Fruit fly (Drosophila melanogaster): ENCODE measurements around the gene Brd.
A peak's percentile ranks its signal among the peaks of the same experiment; 100 is the strongest.

The Brd gene

dm6 chr3L:15007271-15007948 is 34.9 kb downstream of the Brd start:
- no peak for TF ChIP-seq br (GFP tag; optimal IDR thresholded peaks at IDR 0.05)
- peak; percentile 7 for TF ChIP-seq psq (GFP tag; optimal IDR thresholded peaks at IDR 0.05)
- TF ChIP-seq foxo (GFP tag; optimal IDR thresholded peaks at IDR 0.05) = no peak
- TF ChIP-seq Hr78 (GFP tag; optimal IDR thresholded peaks at IDR 0.05) = no peak
- no peak for TF ChIP-seq Mio (GFP tag; optimal IDR thresholded peaks at IDR 0.05)
- TF ChIP-seq HLH106 (tag; optimal IDR thresholded peaks at IDR 0.05) = peak; percentile 24
- TF ChIP-seq sv (GFP tag; optimal IDR thresholded peaks at IDR 0.05) = no peak
- no peak for TF ChIP-seq usp (GFP tag; optimal IDR thresholded peaks at IDR 0.05)
- no peak for TF ChIP-seq Sp1 (GFP tag; optimal IDR thresholded peaks at IDR 0.05)
- no peak for TF ChIP-seq dmrt93B (GFP tag; optimal IDR thresholded peaks at IDR 0.05)
- no peak for TF ChIP-seq Vsx2 (GFP tag; optimal IDR thresholded peaks at IDR 0.05; ENCODE audit: partially characterized antibody)

dm6 chr3L:15009681-15010080 is 37.2 kb downstream of the Brd start:
- TF ChIP-seq Myc (optimal IDR thresholded peaks at IDR 0.05) = no peak

- TF ChIP-seq OdsH (GFP tag; optimal IDR thresholded peaks at IDR 0.05) (no peak), br (GFP tag; optimal IDR thresholded peaks at IDR 0.05) (no peak)
Measured at dm6 chr3L:15010601-15011000, 38.1 kb downstream of the Brd start.

DNA sequence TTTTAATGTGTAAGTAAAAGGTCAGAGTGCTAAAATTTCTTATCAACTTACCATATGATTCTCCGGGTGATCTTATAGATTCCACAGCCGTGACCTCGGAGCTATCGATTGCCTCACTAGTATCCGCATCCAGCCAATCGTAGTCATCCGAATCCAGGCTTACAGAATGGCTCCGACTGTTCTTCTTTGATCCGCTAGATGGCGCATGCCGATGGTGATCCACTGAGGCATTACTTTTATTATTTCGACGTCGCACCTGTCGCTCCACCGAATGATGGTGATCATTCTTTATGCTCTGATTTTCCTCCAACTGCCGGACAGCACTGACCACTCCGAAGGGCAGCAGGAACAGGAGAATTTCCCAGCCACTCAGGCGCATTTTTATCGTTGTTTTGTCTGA is 38.7 kb downstream of the Brd start:
- TF ChIP-seq jim (GFP tag; optimal IDR thresholded peaks at IDR 0.05) (no peak), dsf (GFP tag; optimal IDR thresholded peaks at IDR 0.05; ENCODE audit: borderline replicate concordance) (no peak), CrebA (GFP tag; optimal IDR thresholded peaks at IDR 0.05; ENCODE audit: borderline replicate concordance) (no peak), Hr78 (GFP tag; optimal IDR thresholded peaks at IDR 0.05) (no peak), N (GFP tag; optimal IDR thresholded peaks at IDR 0.05) (no peak), psq (GFP tag; optimal IDR thresholded peaks at IDR 0.05) (no peak), CG32264 (GFP tag; optimal IDR thresholded peaks at IDR 0.05) (no peak), sv (GFP tag; optimal IDR thresholded peaks at IDR 0.05) (no peak)

DNA sequence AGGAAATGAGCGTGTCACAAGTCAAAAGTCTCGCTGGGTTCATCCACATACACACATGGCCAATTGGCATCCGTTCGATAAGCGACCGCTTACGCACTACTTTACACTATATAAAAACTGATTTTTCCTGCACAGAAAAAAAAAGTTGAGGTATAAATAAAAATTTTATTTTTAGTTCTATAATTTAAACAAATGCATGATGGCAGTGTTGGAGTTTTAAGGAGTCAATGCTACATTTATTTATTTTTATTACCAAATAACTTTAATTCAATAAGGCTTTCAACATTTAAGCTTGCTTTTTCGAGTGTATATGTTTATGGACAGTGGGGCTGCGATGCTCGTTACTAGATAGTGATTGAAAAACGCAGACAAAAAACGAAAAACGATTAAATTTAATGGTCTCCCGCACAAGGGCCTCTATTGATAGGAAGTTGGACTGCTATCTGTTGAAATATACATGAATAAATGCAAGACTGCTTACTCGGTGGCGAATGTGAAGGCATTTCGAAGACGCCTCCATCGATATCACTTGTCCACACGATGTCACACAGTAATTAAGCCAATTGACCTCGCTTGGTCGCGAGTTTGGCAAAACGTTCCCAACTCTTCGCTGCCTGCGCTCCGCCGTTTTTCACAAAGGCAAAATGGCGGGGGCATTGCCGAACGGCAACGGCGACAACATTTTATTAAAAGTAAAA is 39.3 kb downstream of the Brd start:
- TF ChIP-seq Myc (optimal IDR thresholded peaks at IDR 0.05) = no peak
- TF ChIP-seq sage (GFP tag; optimal IDR thresholded peaks at IDR 0.05) = no peak
- TF ChIP-seq br (GFP tag; optimal IDR thresholded peaks at IDR 0.05) = peak; percentile 21
- TF ChIP-seq Jra (GFP tag; optimal IDR thresholded peaks at IDR 0.05) = no peak
- TF ChIP-seq sv (GFP tag; optimal IDR thresholded peaks at IDR 0.05) = peak; percentile 0
- TF ChIP-seq dmrt93B (GFP tag; optimal IDR thresholded peaks at IDR 0.05) = no peak
- no peak for TF ChIP-seq Abd-B (GFP tag; optimal IDR thresholded peaks at IDR 0.05)
- TF ChIP-seq Hr78 (GFP tag; optimal IDR thresholded peaks at IDR 0.05) = no peak
- no peak for TF ChIP-seq Mio (GFP tag; optimal IDR thresholded peaks at IDR 0.05)
- TF ChIP-seq CrebA (GFP tag; optimal IDR thresholded peaks at IDR 0.05; ENCODE audit: borderline replicate concordance) = no peak
- TF ChIP-seq CG32264 (GFP tag; optimal IDR thresholded peaks at IDR 0.05) = no peak
- peak; percentile 24 for TF ChIP-seq psq (GFP tag; optimal IDR thresholded peaks at IDR 0.05)
- TF ChIP-seq foxo (GFP tag; optimal IDR thresholded peaks at IDR 0.05) = peak in 1 of 2 experiments; percentile 50
- TF ChIP-seq Sp1 (GFP tag; optimal IDR thresholded peaks at IDR 0.05) = peak; percentile 29
- TF ChIP-seq Hr83 (GFP tag; optimal IDR thresholded peaks at IDR 0.05; ENCODE audit: poor library complexity, severe bottlenecking) = no peak
- TF ChIP-seq GATAd (GFP tag; optimal IDR thresholded peaks at IDR 0.05) = no peak
- TF ChIP-seq Vsx2 (GFP tag; optimal IDR thresholded peaks at IDR 0.05; ENCODE audit: partially characterized antibody) = no peak
- no peak for TF ChIP-seq lola (GFP tag; optimal IDR thresholded peaks at IDR 0.05)
- TF ChIP-seq pan (optimal IDR thresholded peaks at IDR 0.05) = no peak
- no peak for TF ChIP-seq CG9705 (GFP tag; optimal IDR thresholded peaks at IDR 0.05)
- TF ChIP-seq HLH106 (tag; optimal IDR thresholded peaks at IDR 0.05) = peak; percentile 29
- no peak for TF ChIP-seq OdsH (GFP tag; optimal IDR thresholded peaks at IDR 0.05)
- TF ChIP-seq Rel (GFP tag; optimal IDR thresholded peaks at IDR 0.05) = no peak
- no peak for TF ChIP-seq Rel (tag; optimal IDR thresholded peaks at IDR 0.05)
- TF ChIP-seq N (GFP tag; optimal IDR thresholded peaks at IDR 0.05) = no peak
- peak; percentile 9 for TF ChIP-seq h (GFP tag; optimal IDR thresholded peaks at IDR 0.05)
- no peak for TF ChIP-seq jim (GFP tag; optimal IDR thresholded peaks at IDR 0.05)
- no peak for TF ChIP-seq usp (GFP tag; optimal IDR thresholded peaks at IDR 0.05)
- TF ChIP-seq woc (GFP tag; optimal IDR thresholded peaks at IDR 0.05) = no peak
- TF ChIP-seq Dfd (GFP tag; optimal IDR thresholded peaks at IDR 0.05) = no peak
- TF ChIP-seq dsf (GFP tag; optimal IDR thresholded peaks at IDR 0.05; ENCODE audit: borderline replicate concordance) = no peak
- TF ChIP-seq Hnf4 (GFP tag; optimal IDR thresholded peaks at IDR 0.05) = peak; percentile 5
- TF ChIP-seq ey (GFP tag; optimal IDR thresholded peaks at IDR 0.05) = no peak
- TF ChIP-seq Dif (GFP tag; optimal IDR thresholded peaks at IDR 0.05; ENCODE audit: partially characterized antibody) = no peak
- TF ChIP-seq rgr (GFP tag; optimal IDR thresholded peaks at IDR 0.05) = peak; percentile 43
- TF ChIP-seq tai (GFP tag; optimal IDR thresholded peaks at IDR 0.05) = no peak
- no peak for TF ChIP-seq dl (GFP tag; optimal IDR thresholded peaks at IDR 0.05; ENCODE audit: insufficient read depth in 1 of 2, partially characterized antibody in 2 of 2)
- no peak for TF ChIP-seq brk (GFP tag; optimal IDR thresholded peaks at IDR 0.05)
